Fruit fly (Drosophila melanogaster) whole organism, prepupa: ENCODE measurements around the gene CG5021.

ENCODE experiments used
- CG31627 ChIP-seq: fragments of 200-800 bp; sonication (Bioruptor generic); optimal IDR thresholded peaks from 3 replicates; lab custom pipeline; 2016; ENCODE audit warnings: missing biosample characterization, missing genetic modification characterization
- CG32006 ChIP-seq: fragments of 200-800 bp; sonication (Bioruptor generic); optimal IDR thresholded peaks from 3 replicates; lab custom pipeline; 2017; ENCODE audit warnings: missing biosample characterization, mild to moderate bottlenecking, missing genetic modification characterization
- CG9139 ChIP-seq: fragments of 200-800 bp; sonication (Bioruptor generic); optimal IDR thresholded peaks from 3 replicates; lab custom pipeline; 2017; ENCODE audit warnings: missing biosample characterization, mild to moderate bottlenecking, missing genetic modification characterization
- Eip75B ChIP-seq: fragments of 200-800 bp; sonication (Bioruptor generic); optimal IDR thresholded peaks from 3 replicates; lab custom pipeline; 2016; ENCODE audit warnings: missing biosample characterization, missing genetic modification characterization
- Ets96B ChIP-seq: fragments of 200-800 bp; optimal IDR thresholded peaks from 2 replicates; lab custom pipeline; 2019; ENCODE audit warnings: missing biosample characterization, mild to moderate bottlenecking, missing genetic modification characterization, moderate library complexity
- Gug ChIP-seq: fragments of 200-800 bp; sonication (Bioruptor generic); IDR thresholded peaks from 2 replicates; pipeline ENCODE4 v1.3.6; 2022; ENCODE audit warnings: missing biosample characterization, missing genetic modification characterization
- acj6 ChIP-seq: fragments of 200-800 bp; sonication (Bioruptor generic); optimal IDR thresholded peaks from 3 replicates; lab custom pipeline; 2016; ENCODE audit warnings: missing biosample characterization, missing genetic modification characterization
- cyc ChIP-seq: fragments of 200-800 bp; sonication (Bioruptor generic); optimal IDR thresholded peaks from 3 replicates; lab custom pipeline; 2016; ENCODE audit warnings: missing biosample characterization, missing genetic modification characterization
- fd85E ChIP-seq: fragments of 200-800 bp; sonication (Bioruptor generic); optimal IDR thresholded peaks from 3 replicates; lab custom pipeline; 2016; ENCODE audit warnings: missing biosample characterization, missing genetic modification characterization

DNA sequence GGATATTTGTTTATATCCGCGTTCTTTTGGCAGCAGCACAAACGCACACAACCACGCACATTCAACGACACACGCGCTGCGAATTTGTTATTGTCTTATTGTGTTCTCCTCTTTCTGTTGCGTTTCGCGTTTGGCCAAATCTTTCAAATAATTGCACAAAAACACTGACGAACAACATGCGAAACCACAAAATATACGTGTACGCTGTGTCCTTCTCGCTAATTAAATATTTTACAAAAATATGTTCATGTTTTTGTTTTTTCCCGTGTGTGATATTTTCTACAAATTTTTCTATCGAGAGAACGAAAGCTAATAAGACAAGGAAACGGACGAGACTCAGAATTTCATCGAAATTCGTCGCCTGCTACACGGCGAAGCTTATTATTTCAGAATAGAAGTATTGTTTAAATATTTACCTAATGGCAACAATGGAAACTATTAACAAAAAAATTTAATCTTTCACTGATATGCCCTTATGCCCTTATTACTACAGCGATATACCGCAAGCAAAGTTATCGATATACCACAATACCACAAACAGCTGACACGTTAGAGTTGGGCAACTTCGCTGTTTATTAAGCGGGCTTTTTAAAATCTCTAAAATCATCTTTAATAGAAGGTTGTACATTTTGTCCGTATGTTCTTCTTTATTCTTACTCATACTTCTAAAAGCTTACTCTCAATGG, 12.5 kb upstream of the CG5021 start, which contains the start of the genes CG43783 and orb2:
- TF ChIP-seq CG32006 (GFP tag; lab: Kevin White, UChicago), result no peak
- TF ChIP-seq Eip75B (GFP tag; lab: Kevin White, UChicago), result no peak
- no peak for TF ChIP-seq Gug (GFP tag; lab: Robert Waterston, UW)
- no peak for TF ChIP-seq acj6 (GFP tag; lab: Kevin White, UChicago)
- no peak for TF ChIP-seq CG9139 (GFP tag; lab: Kevin White, UChicago)
- no peak for TF ChIP-seq CG31627 (GFP tag; lab: Kevin White, UChicago)
- TF ChIP-seq Ets96B (tag; lab: Kevin White, UChicago), result no peak
- TF ChIP-seq cyc (GFP tag; lab: Kevin White, UChicago), result no peak
- TF ChIP-seq fd85E (GFP tag; lab: Kevin White, UChicago), result no peak
